Worm (Caenorhabditis elegans): ENCODE data around the gene C03B1.4.

- TF ChIP-seq dao-5 (tag; optimal IDR thresholded peaks at IDR 0.05), result no peak
- TF ChIP-seq him-1 (tag; optimal IDR thresholded peaks at IDR 0.05), result no peak
Observed at ce11 chrX:6369717-6370116, 5.4 kb downstream of the C03B1.4 start, which contains the start of gene C03B1.2.
